Worm (Caenorhabditis elegans): Measurements from ENCODE around the gene Y54G2A.26.

- no peak for TF ChIP-seq F39B2.1 (GFP tag; IDR thresholded peaks at IDR 0.05)
- no peak for TF ChIP-seq unc-62 (GFP tag; optimal IDR thresholded peaks at IDR 0.05)
- TF ChIP-seq pha-4 (tag; optimal IDR thresholded peaks at IDR 0.05): no peak
- TF ChIP-seq hrde-1 (tag; optimal IDR thresholded peaks at IDR 0.05; ENCODE audit: borderline replicate concordance): no peak
- no peak for TF ChIP-seq Y56A3A.18 (GFP tag; IDR thresholded peaks at IDR 0.05)
- TF ChIP-seq ztf-26 (tag; optimal IDR thresholded peaks at IDR 0.05): no peak
These were observed 23.3 kb upstream of the Y54G2A.26 start for ce11 chrIV:3018588-3018987.
